Worm (Caenorhabditis elegans): ENCODE results near the gene F17H10.4.

Gene F17H10.4

ce11 chrX:13143762-13144732 is 17.7 kb upstream of the F17H10.4 start:
- TF ChIP-seq elt-2 (tag; optimal IDR thresholded peaks at IDR 0.05), result peak; percentile 78
- TF ChIP-seq nfya-1 (tag; optimal IDR thresholded peaks at IDR 0.05; ENCODE audit: insufficient read depth), result peak; percentile 69
- peak; percentile 31 for TF ChIP-seq hmg-11 (tag; optimal IDR thresholded peaks at IDR 0.05)
- TF ChIP-seq jun-1 (tag; optimal IDR thresholded peaks at IDR 0.05), result peak; percentile 56
- TF ChIP-seq egl-27 (tag; optimal IDR thresholded peaks at IDR 0.05), result no peak
- TF ChIP-seq nhr-23 (tag; optimal IDR thresholded peaks at IDR 0.05), result peak; percentile 20
- peak; percentile 22 for TF ChIP-seq lsy-12 (tag; optimal IDR thresholded peaks at IDR 0.05)
- peak; percentile 38 for TF ChIP-seq skn-1 (tag; optimal IDR thresholded peaks at IDR 0.05)
- TF ChIP-seq zag-1 (tag; optimal IDR thresholded peaks at IDR 0.05), result no peak
- TF ChIP-seq ama-1 (optimal IDR thresholded peaks at IDR 0.05), result peak; percentile 94
- no peak for TF ChIP-seq ceh-82 (tag; optimal IDR thresholded peaks at IDR 0.05)
- no peak for TF ChIP-seq sea-2 (GFP tag; optimal IDR thresholded peaks at IDR 0.05)
- TF ChIP-seq nhr-43 (tag; optimal IDR thresholded peaks at IDR 0.05; ENCODE audit: poor library complexity, severe bottlenecking), result peak; percentile 53
- no peak for TF ChIP-seq R02D3.7 (tag; optimal IDR thresholded peaks at IDR 0.05)
- peak; percentile 90 for TF ChIP-seq lin-39 (tag; optimal IDR thresholded peaks at IDR 0.05)
- peak; percentile 57 for TF ChIP-seq snpc-4 (tag; optimal IDR thresholded peaks at IDR 0.05)
- peak; percentile 89 for TF ChIP-seq pha-4 (tag; optimal IDR thresholded peaks at IDR 0.05)
- TF ChIP-seq nhr-237 (tag; optimal IDR thresholded peaks at IDR 0.05), result no peak
- TF ChIP-seq pqm-1 (tag; optimal IDR thresholded peaks at IDR 0.05), result peak; percentile 32
- peak; percentile 70 for TF ChIP-seq unc-62 (GFP tag; optimal IDR thresholded peaks at IDR 0.05)
- TF ChIP-seq fkh-10 (GFP tag; optimal IDR thresholded peaks at IDR 0.05), result peak; percentile 11
- peak; percentile 2 for TF ChIP-seq tbx-2 (tag; optimal IDR thresholded peaks at IDR 0.05)
- TF ChIP-seq nhr-25 (tag; optimal IDR thresholded peaks at IDR 0.05), result peak; percentile 75
- no peak for TF ChIP-seq nhr-76 (tag; optimal IDR thresholded peaks at IDR 0.05)
- peak; percentile 91 for TF ChIP-seq mdl-1 (tag; optimal IDR thresholded peaks at IDR 0.05)

ce11 chrX:13143236-13143635 is 16.9 kb upstream of the F17H10.4 start:
- TF ChIP-seq mdl-1 (tag; optimal IDR thresholded peaks at IDR 0.05), result no peak
- TF ChIP-seq ama-1 (optimal IDR thresholded peaks at IDR 0.05), result peak; percentile 38

- no peak for TF ChIP-seq skn-1 (tag; optimal IDR thresholded peaks at IDR 0.05)
- peak; percentile 17 for TF ChIP-seq unc-62 (GFP tag; optimal IDR thresholded peaks at IDR 0.05)
- TF ChIP-seq sea-2 (GFP tag; optimal IDR thresholded peaks at IDR 0.05), result no peak
- no peak for TF ChIP-seq fos-1 (tag; optimal IDR thresholded peaks at IDR 0.05)
- TF ChIP-seq zag-1 (tag; optimal IDR thresholded peaks at IDR 0.05), result no peak
- TF ChIP-seq eor-1 (tag; optimal IDR thresholded peaks at IDR 0.05), result no peak
- TF ChIP-seq nhr-43 (tag; optimal IDR thresholded peaks at IDR 0.05; ENCODE audit: poor library complexity, severe bottlenecking), result peak; percentile 6
- TF ChIP-seq egl-5 (tag; optimal IDR thresholded peaks at IDR 0.05), result no peak
- no peak for TF ChIP-seq hmg-11 (tag; optimal IDR thresholded peaks at IDR 0.05)
- TF ChIP-seq mml-1 (tag; optimal IDR thresholded peaks at IDR 0.05), result no peak
- no peak for TF ChIP-seq ztf-11 (tag; optimal IDR thresholded peaks at IDR 0.05)
- no peak for TF ChIP-seq snpc-4 (tag; optimal IDR thresholded peaks at IDR 0.05)
- no peak for TF ChIP-seq tbx-2 (tag; optimal IDR thresholded peaks at IDR 0.05)
- TF ChIP-seq nhr-12 (tag; optimal IDR thresholded peaks at IDR 0.05), result no peak
- TF ChIP-seq nhr-25 (tag; optimal IDR thresholded peaks at IDR 0.05), result peak; percentile 92
- no peak for TF ChIP-seq R02D3.7 (tag; optimal IDR thresholded peaks at IDR 0.05)
- peak; percentile 9 for TF ChIP-seq elt-2 (tag; optimal IDR thresholded peaks at IDR 0.05)
- no peak for TF ChIP-seq nfya-1 (tag; optimal IDR thresholded peaks at IDR 0.05; ENCODE audit: insufficient read depth)
- no peak for TF ChIP-seq daf-12 (tag; optimal IDR thresholded peaks at IDR 0.05)
- TF ChIP-seq elt-1 (tag; optimal IDR thresholded peaks at IDR 0.05), result peak; percentile 97
- no peak for TF ChIP-seq lsy-12 (tag; optimal IDR thresholded peaks at IDR 0.05)
- TF ChIP-seq jun-1 (tag; optimal IDR thresholded peaks at IDR 0.05), result peak; percentile 35
- no peak for TF ChIP-seq fkh-2 (tag; optimal IDR thresholded peaks at IDR 0.05)
- no peak for TF ChIP-seq ztf-4 (tag; optimal IDR thresholded peaks at IDR 0.05)
- no peak for TF ChIP-seq ceh-9 (tag; optimal IDR thresholded peaks at IDR 0.05)
- TF ChIP-seq lin-15B (tag; optimal IDR thresholded peaks at IDR 0.05), result no peak
- TF ChIP-seq elt-3 (tag; optimal IDR thresholded peaks at IDR 0.05), result peak in 1 of 3 experiments; percentile 19
- TF ChIP-seq nhr-23 (tag; optimal IDR thresholded peaks at IDR 0.05), result peak; percentile 87
- TF ChIP-seq nhr-11 (tag; optimal IDR thresholded peaks at IDR 0.05), result no peak
- peak; percentile 10 for TF ChIP-seq pqm-1 (tag; optimal IDR thresholded peaks at IDR 0.05)
- TF ChIP-seq ceh-28 (tag; optimal IDR thresholded peaks at IDR 0.05), result no peak
Measured at ce11 chrX:13141440-13141839, 15.1 kb upstream of the F17H10.4 start, which contains the start of gene F09A5.3. TSS of gene F09A5.3 (plus strand) at chrX:13141601.
